Worm (Caenorhabditis elegans) whole organism, L4 larva: Measurements from ENCODE around the gene tag-243.

Source experiments
- F44E2.7 ChIP-seq: fragments of 200-800 bp; sonication (Bioruptor generic); IDR thresholded peaks from 2 replicates; pipeline ENCODE4 v2.1.2; 2022; ENCODE audit warnings: missing genetic modification characterization, missing compliant biosample characterization
- aly-2 ChIP-seq: sonication (generic microtip); optimal IDR thresholded peaks from 2 replicates; lab custom pipeline; 2018; ENCODE audit warnings: missing biosample characterization, missing genetic modification characterization
- ceh-82 ChIP-seq: sonication (generic microtip); optimal IDR thresholded peaks from 2 replicates; lab custom pipeline; 2017; ENCODE audit warnings: missing biosample characterization, missing genetic modification characterization
- fkh-10 ChIP-seq: fragments of 150-350 bp; optimal IDR thresholded peaks from 2 replicates; lab custom pipeline; 2014; ENCODE audit warnings: missing biosample characterization, missing genetic modification reagents, missing genetic modification characterization
- fos-1 ChIP-seq: fragments of 150-350 bp; optimal IDR thresholded peaks from 2 replicates; lab custom pipeline; 2014; ENCODE audit warnings: missing biosample characterization, missing genetic modification characterization
- jun-1 ChIP-seq: fragments of 150-350 bp; optimal IDR thresholded peaks from 2 replicates; lab custom pipeline; 2014; ENCODE audit warnings: missing biosample characterization, missing genetic modification reagents, missing genetic modification characterization
- lin-15B ChIP-seq: fragments of 150-350 bp; sonication (generic microtip); optimal IDR thresholded peaks from 3 replicates; lab custom pipeline; 2014; ENCODE audit warnings: missing biosample characterization, missing genetic modification characterization
- mep-1 ChIP-seq: fragments of 150-350 bp; sonication (generic microtip); optimal IDR thresholded peaks from 3 replicates; lab custom pipeline; 2014; ENCODE audit warnings: missing biosample characterization, missing genetic modification characterization
- nhr-237 ChIP-seq: sonication (generic microtip); optimal IDR thresholded peaks from 2 replicates; lab custom pipeline; 2017; ENCODE audit warnings: missing biosample characterization, missing genetic modification characterization
- nhr-76 ChIP-seq: fragments of 150-350 bp; optimal IDR thresholded peaks from 2 replicates; lab custom pipeline; 2014; ENCODE audit warnings: missing biosample characterization, missing genetic modification characterization
- snpc-1.2 ChIP-seq: fragments of 200-800 bp; sonication (Bioruptor generic); IDR thresholded peaks from 2 replicates; pipeline ENCODE4 v1.3.6; 2022; ENCODE audit warnings: missing genetic modification reagents, missing genetic modification characterization, missing compliant biosample characterization
- unc-130 ChIP-seq: sonication (generic microtip); optimal IDR thresholded peaks from 2 replicates; lab custom pipeline; 2016; ENCODE audit warnings: missing genetic modification reagents, missing genetic modification characterization, missing compliant biosample characterization
- ztf-7 ChIP-seq: fragments of 150-350 bp; optimal IDR thresholded peaks from 2 replicates; lab custom pipeline; 2014; ENCODE audit warnings: missing biosample characterization, missing genetic modification characterization

ce11 chrIII:4688356-4688755, at the start of gene tag-243:
- TF ChIP-seq aly-2 (no peak), fkh-10 (GFP tag; lab: Kevin White, UChicago) (no peak), snpc-1.2 (no peak), ceh-82 (tag; lab: Kevin White, UChicago) (no peak), nhr-237 (no peak), fos-1 (tag; lab: Kevin White, UChicago) (no peak), lin-15B (tag; lab: Kevin White, UChicago) (no peak), F44E2.7 (no peak), nhr-76 (tag; lab: Kevin White, UChicago) (no peak), mep-1 (tag; lab: Kevin White, UChicago) (no peak), ztf-7 (no peak), jun-1 (tag; lab: Kevin White, UChicago) (no peak), unc-130 (GFP tag; lab: Kevin White, UChicago) (no peak)
